Worm (Caenorhabditis elegans) whole organism, young adult: ENCODE data around the gene cwp-1.

Experiments
- ekl-4 ChIP-seq: fragments of 200-800 bp; sonication (Bioruptor generic); IDR thresholded peaks from 2 replicates; pipeline ENCODE4 v1.3.6; 2022; ENCODE audit warnings: missing genetic modification reagents, missing genetic modification characterization, missing compliant biosample characterization
- him-1 ChIP-seq: sonication (generic microtip); optimal IDR thresholded peaks from 2 replicates; lab custom pipeline; 2016; ENCODE audit warnings: missing genotype, missing genetic modification reagents, missing genetic modification characterization, missing compliant biosample characterization
- lin-35 ChIP-seq, 3 experiments: fragments of 150-350 bp in 2 of 3; sonication (generic microtip) in 1 of 3; optimal IDR thresholded peaks; 2 replicates each; lab custom pipeline; 2014 to 2018; ENCODE audit warnings: missing biosample characterization in 3 of 3, missing genetic modification characterization in 3 of 3, missing genetic modification reagents in 3 of 3
- nhr-120 ChIP-seq: fragments of 200-800 bp; sonication (Bioruptor generic); IDR thresholded peaks from 2 replicates; pipeline ENCODE4 v1.3.6; 2022; ENCODE audit warnings: missing genetic modification characterization, missing compliant biosample characterization
- pha-4 ChIP-seq: fragments of 150-350 bp; sonication (generic microtip); optimal IDR thresholded peaks from 2 replicates; lab custom pipeline; 2014; ENCODE audit warnings: missing biosample characterization, missing genetic modification reagents, missing genetic modification characterization
- snpc-4 ChIP-seq, 5 experiments: fragments of 150-350 bp in 1 of 5; sonication (generic microtip) in 4 of 5; optimal IDR thresholded peaks; 2 replicates each; lab custom pipeline; 2014 to 2018; ENCODE audit warnings: missing genetic modification characterization in 5 of 5, missing biosample characterization in 3 of 5, antibody characterized with exemption in 2 of 5, mild to moderate bottlenecking in 2 of 5, missing compliant biosample characterization in 2 of 5, missing genotype in 2 of 5, moderate library complexity in 2 of 5, missing genetic modification reagents in 1 of 5

DNA sequence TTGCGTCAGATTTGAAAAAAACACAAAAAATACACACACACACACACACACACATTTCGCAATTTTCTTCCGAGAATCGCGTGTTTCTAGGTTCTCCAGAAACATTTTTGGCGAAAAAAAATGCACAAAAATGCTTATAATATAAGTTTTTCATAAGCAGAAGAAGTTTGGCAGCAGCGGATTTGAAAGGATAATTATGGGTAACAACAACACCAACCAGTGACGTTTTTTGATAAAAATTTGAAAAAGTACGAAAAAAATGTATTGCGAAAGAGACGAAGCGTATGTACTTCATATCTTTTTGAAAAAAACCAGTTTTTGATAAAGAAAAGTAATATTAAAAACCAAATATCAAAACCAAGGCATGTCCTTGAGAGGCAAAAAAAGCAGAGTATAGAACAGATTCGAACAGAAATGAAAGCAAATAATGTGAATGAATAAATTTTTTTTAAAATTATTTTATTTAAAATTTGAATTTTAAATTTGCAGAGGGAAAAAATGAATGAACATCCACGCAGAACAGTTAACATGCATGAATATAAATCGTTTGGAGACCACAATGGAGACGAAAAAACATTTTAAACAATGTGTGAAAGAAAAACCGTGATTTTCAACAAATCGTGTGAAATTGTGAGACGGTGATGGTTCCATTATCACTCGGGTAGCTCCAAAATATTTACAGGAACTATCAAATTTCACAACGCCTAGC lies 17.2 kb downstream of the cwp-1 start:
- TF ChIP-seq nhr-120, result no peak
- no peak for TF ChIP-seq snpc-4 (GFP tag; optimal IDR thresholded peaks at IDR 0.05; lab: Kevin White, UChicago)
- peak in 2 of 4 experiments; percentile 30 to 37 for TF ChIP-seq snpc-4 (tag; optimal IDR thresholded peaks at IDR 0.05; lab: Kevin White, UChicago)
- TF ChIP-seq ekl-4, result peak; percentile 7; the same call in 1 of the 2 replicates
- no peak for TF ChIP-seq him-1
- peak in 1 of 3 experiments; percentile 3 for TF ChIP-seq lin-35 (GFP tag; optimal IDR thresholded peaks at IDR 0.05; lab: Kevin White, UChicago)
- TF ChIP-seq pha-4 (tag; lab: Kevin White, UChicago), result no peak
